Worm (Caenorhabditis elegans): Measurements from ENCODE around the gene cept-2.

Gene cept-2

ce11 chrV:14368272-14369052 is 20.9 kb downstream of the cept-2 start (continued):
- TF ChIP-seq daf-16 (GFP tag; optimal IDR thresholded peaks at IDR 0.05) = no peak
- TF ChIP-seq daf-16 (tag; optimal IDR thresholded peaks at IDR 0.05) = peak; percentile 65
- TF ChIP-seq pha-4 (GFP tag; IDR thresholded peaks at IDR 0.05) = no peak
- no peak for TF ChIP-seq pha-4 (tag; optimal IDR thresholded peaks at IDR 0.05)
- no peak; the same call in 1 of the 2 replicates for TF ChIP-seq lin-38 (GFP tag; IDR thresholded peaks at IDR 0.05)
- peak; percentile 84 for TF ChIP-seq hmg-1.1 (GFP tag; IDR thresholded peaks at IDR 0.05)
- peak; percentile 88 for TF ChIP-seq nhr-28 (tag; optimal IDR thresholded peaks at IDR 0.05)
- TF ChIP-seq F37D6.2 (tag; optimal IDR thresholded peaks at IDR 0.05) = no peak
- no peak for TF ChIP-seq mdt-29 (GFP tag; IDR thresholded peaks at IDR 0.05)
- no peak for TF ChIP-seq nhr-10 (tag; optimal IDR thresholded peaks at IDR 0.05)
- TF ChIP-seq egl-43 (GFP tag; IDR thresholded peaks at IDR 0.05) = no peak; the same call in none of the 2 replicates
- TF ChIP-seq spr-1 (tag; optimal IDR thresholded peaks at IDR 0.05) = no peak
- no peak for TF ChIP-seq ztf-11 (tag; optimal IDR thresholded peaks at IDR 0.05)
- TF ChIP-seq unc-62 (GFP tag; optimal IDR thresholded peaks at IDR 0.05 in 1 of 2) = peak in 1 of 2 experiments; percentile 93
- no peak for TF ChIP-seq unc-62 (tag; optimal IDR thresholded peaks at IDR 0.05)
- no peak for TF ChIP-seq daf-19 (GFP tag; conservative IDR thresholded peaks at IDR 0.05)
- TF ChIP-seq Y75B8A.6 (GFP tag; IDR thresholded peaks at IDR 0.05) = no peak
- no peak for TF ChIP-seq dmd-9 (GFP tag; IDR thresholded peaks at IDR 0.05)
- peak; percentile 76 for TF ChIP-seq nhr-6 (tag; optimal IDR thresholded peaks at IDR 0.05)
- TF ChIP-seq ceh-28 (tag; optimal IDR thresholded peaks at IDR 0.05) = no peak
- no peak for TF ChIP-seq madf-5 (GFP tag; IDR thresholded peaks at IDR 0.05)
- no peak for TF ChIP-seq gei-8 (GFP tag; optimal IDR thresholded peaks at IDR 0.05)
- no peak for TF ChIP-seq F26F4.8 (GFP tag; conservative IDR thresholded peaks at IDR 0.05)
- TF ChIP-seq daf-8 (GFP tag; IDR thresholded peaks at IDR 0.05) = no peak
- TF ChIP-seq ztf-7 (tag; optimal IDR thresholded peaks at IDR 0.05) = no peak
- TF ChIP-seq aly-2 (tag; optimal IDR thresholded peaks at IDR 0.05) = no peak
- TF ChIP-seq nhr-237 (tag; optimal IDR thresholded peaks at IDR 0.05) = no peak

- TF ChIP-seq ceh-20 (GFP tag; IDR thresholded peaks at IDR 0.05) (peak; percentile 78), Y48G9A.11 (GFP tag; IDR thresholded peaks at IDR 0.05) (no peak), dmd-9 (GFP tag; IDR thresholded peaks at IDR 0.05) (no peak), zfp-3 (GFP tag; conservative IDR thresholded peaks at IDR 0.05) (no peak), lin-39 (tag; optimal IDR thresholded peaks at IDR 0.05) (no peak), saeg-2 (GFP tag; IDR thresholded peaks at IDR 0.05) (no peak), D1046.2 (GFP tag; IDR thresholded peaks at IDR 0.05) (no peak), madf-5 (GFP tag; IDR thresholded peaks at IDR 0.05) (no peak), egl-27 (tag; optimal IDR thresholded peaks at IDR 0.05) (no peak), tra-1 (GFP tag; IDR thresholded peaks at IDR 0.05) (peak; percentile 43; the same call in 1 of the 2 replicates), ama-1 (optimal IDR thresholded peaks at IDR 0.05) (no peak), Y105C5A.15 (GFP tag; IDR thresholded peaks at IDR 0.05) (no peak), mxl-2 (GFP tag; conservative IDR thresholded peaks at IDR 0.05) (no peak), dve-1 (tag; optimal IDR thresholded peaks at IDR 0.05; ENCODE audit: insufficient read depth) (no peak), hmg-1.1 (GFP tag; IDR thresholded peaks at IDR 0.05) (no peak), ztf-11 (tag; optimal IDR thresholded peaks at IDR 0.05) (no peak), lsy-2 (tag; optimal IDR thresholded peaks at IDR 0.05) (peak in 1 of 2 experiments; percentile 32), F49E8.2 (tag; optimal IDR thresholded peaks at IDR 0.05; ENCODE audit: borderline replicate concordance) (no peak), unc-130 (GFP tag; optimal IDR thresholded peaks at IDR 0.05) (no peak), dmd-6 (GFP tag; IDR thresholded peaks at IDR 0.05) (no peak), nhr-111 (GFP tag; optimal IDR thresholded peaks at IDR 0.05) (no peak), skn-1 (tag; optimal IDR thresholded peaks at IDR 0.05) (no peak), dpl-1 (GFP tag; optimal IDR thresholded peaks at IDR 0.05) (no peak), nhr-25 (tag; optimal IDR thresholded peaks at IDR 0.05; ENCODE audit: borderline replicate concordance, insufficient read depth) (no peak), T20F7.1 (GFP tag; optimal IDR thresholded peaks at IDR 0.05) (no peak), ZK337.2 (GFP tag; IDR thresholded peaks at IDR 0.05) (no peak), rbr-2 (tag; optimal IDR thresholded peaks at IDR 0.05) (peak; percentile 22), lin-1 (GFP tag; IDR thresholded peaks at IDR 0.05) (no peak), nhr-10 (tag; optimal IDR thresholded peaks at IDR 0.05) (no peak)
Observed at ce11 chrV:14369412-14369811, 21.8 kb downstream of the cept-2 start.
